Fruit fly (Drosophila melanogaster): ENCODE measurements around the gene milt.

The milt gene

DNA sequence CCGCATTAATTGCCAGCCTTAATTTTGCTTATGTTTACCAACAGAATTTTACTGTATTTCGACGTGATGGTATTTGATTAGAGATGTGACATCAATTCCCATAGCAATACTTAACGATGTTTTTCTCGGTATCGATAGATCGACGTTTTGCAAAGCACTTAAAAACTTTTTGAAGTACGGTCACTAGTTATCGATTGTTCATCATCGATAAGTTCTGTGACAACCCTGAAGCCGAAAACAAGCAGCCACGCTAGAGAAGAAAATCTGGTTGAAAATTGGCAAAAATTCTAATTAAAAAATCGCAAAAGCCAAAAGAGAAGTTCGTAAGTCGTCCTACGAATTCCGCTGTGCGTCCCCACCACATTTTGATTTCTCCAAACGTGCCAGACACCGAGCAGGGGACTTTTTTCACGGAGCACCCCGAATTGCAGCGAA lies 5.1 kb upstream of the milt start, which contains the start of the genes Rab30 and Caper (continued):
- TF ChIP-seq CG9797 (GFP tag; optimal IDR thresholded peaks at IDR 0.05) (peak; percentile 58), CG33557 (GFP tag; optimal IDR thresholded peaks at IDR 0.05) (peak; percentile 45), CG13123 (GFP tag; optimal IDR thresholded peaks at IDR 0.05) (no peak), CG13296 (GFP tag; optimal IDR thresholded peaks at IDR 0.05) (peak; percentile 12), CG32532 (GFP tag; IDR thresholded peaks at IDR 0.05) (peak; percentile 65), exex (tag; optimal IDR thresholded peaks at IDR 0.05) (peak; percentile 23), CG15696 (tag; optimal IDR thresholded peaks at IDR 0.05) (no peak), h (optimal IDR thresholded peaks at IDR 0.05) (no peak), Dref (GFP tag; IDR thresholded peaks at IDR 0.05) (peak; percentile 99), pum (GFP tag; optimal IDR thresholded peaks at IDR 0.05) (peak; percentile 54), br (optimal IDR thresholded peaks at IDR 0.05) (no peak), CG1233 (GFP tag; optimal IDR thresholded peaks at IDR 0.05) (no peak), CG6254 (GFP tag; optimal IDR thresholded peaks at IDR 0.05) (no peak), gro (GFP tag; optimal IDR thresholded peaks at IDR 0.05) (peak; percentile 80), Chrac-16 (GFP tag; optimal IDR thresholded peaks at IDR 0.05) (peak; percentile 39), run (tag; optimal IDR thresholded peaks at IDR 0.05) (no peak), nerfin-2 (GFP tag; IDR thresholded peaks at IDR 0.05; ENCODE audit: partially characterized antibody) (peak; percentile 97), fd64A (GFP tag; optimal IDR thresholded peaks at IDR 0.05) (no peak), lmd (GFP tag; IDR thresholded peaks at IDR 0.05) (peak; percentile 46; the same call in 1 of the 2 replicates), CG7963 (GFP tag; IDR thresholded peaks at IDR 0.05; ENCODE audit: partially characterized antibody) (peak; percentile 98), CG13424 (tag; optimal IDR thresholded peaks at IDR 0.05) (peak; percentile 53), gsb (GFP tag; IDR thresholded peaks at IDR 0.05) (no peak), Tbp (GFP tag; optimal IDR thresholded peaks at IDR 0.05) (no peak), Eip74EF (GFP tag; optimal IDR thresholded peaks at IDR 0.05) (no peak), Gsc (GFP tag; IDR thresholded peaks at IDR 0.05) (no peak), nom (GFP tag; optimal IDR thresholded peaks at IDR 0.05) (no peak), H2.0 (GFP tag; IDR thresholded peaks at IDR 0.05) (peak; percentile 53), CG8944 (GFP tag; optimal IDR thresholded peaks at IDR 0.05) (peak; percentile 53), BtbVII (GFP tag; optimal IDR thresholded peaks at IDR 0.05) (no peak), ranshi (GFP tag; IDR thresholded peaks at IDR 0.05) (no peak), btn (GFP tag; optimal IDR thresholded peaks at IDR 0.05) (no peak), lov (optimal IDR thresholded peaks at IDR 0.05) (no peak), lov (GFP tag; IDR thresholded peaks at IDR 0.05) (no peak), dati (GFP tag; IDR thresholded peaks at IDR 0.05) (no peak), CG9609 (GFP tag; optimal IDR thresholded peaks at IDR 0.05) (peak; percentile 60), CG4730 (GFP tag; IDR thresholded peaks at IDR 0.05) (no peak), GATAe (GFP tag; conservative IDR thresholded peaks at IDR 0.05) (no peak), Atf3 (GFP tag; optimal IDR thresholded peaks at IDR 0.05) (peak; percentile 5), Hey (tag; optimal IDR thresholded peaks at IDR 0.05) (no peak), Six4 (GFP tag; optimal IDR thresholded peaks at IDR 0.05) (peak; percentile 55), crp (GFP tag; optimal IDR thresholded peaks at IDR 0.05) (peak in 1 of 2 experiments; percentile 57), CG11456 (GFP tag; IDR thresholded peaks at IDR 0.05) (no peak; the same call in 2 of the 3 replicates), Hmx (GFP tag; optimal IDR thresholded peaks at IDR 0.05) (no peak), CG6765 (GFP tag; optimal IDR thresholded peaks at IDR 0.05) (no peak), cg (GFP tag; optimal IDR thresholded peaks at IDR 0.05) (no peak), sens (GFP tag) (peak; percentile 91), CG11723 (GFP tag; optimal IDR thresholded peaks at IDR 0.05) (no peak), Rfx (GFP tag; IDR thresholded peaks at IDR 0.05) (peak; percentile 83), CG7745 (tag; optimal IDR thresholded peaks at IDR 0.05) (peak; percentile 54), CG14965 (GFP tag; optimal IDR thresholded peaks at IDR 0.05; ENCODE audit: borderline replicate concordance) (no peak), Lpt (GFP tag; optimal IDR thresholded peaks at IDR 0.05) (no peak), vvl (GFP tag; IDR thresholded peaks at IDR 0.05) (peak; percentile 56)
